Worm (Caenorhabditis elegans): ENCODE data around the gene Y73B6A.1.

- TF ChIP-seq nhr-232 (tag; optimal IDR thresholded peaks at IDR 0.05) (peak; percentile 11), pros-1 (tag; optimal IDR thresholded peaks at IDR 0.05) (peak; percentile 98), ceh-45 (GFP tag; IDR thresholded peaks at IDR 0.05) (no peak), ama-1 (optimal IDR thresholded peaks at IDR 0.05) (peak; percentile 94), pha-4 (tag; optimal IDR thresholded peaks at IDR 0.05) (no peak), fkh-6 (tag; optimal IDR thresholded peaks at IDR 0.05) (peak; percentile 17), dve-1 (tag; optimal IDR thresholded peaks at IDR 0.05) (peak; percentile 51), nhr-11 (tag; optimal IDR thresholded peaks at IDR 0.05) (no peak), pax-1 (tag; optimal IDR thresholded peaks at IDR 0.05) (peak; percentile 9), ceh-31 (tag; optimal IDR thresholded peaks at IDR 0.05) (peak; percentile 96), F13H6.1 (tag; optimal IDR thresholded peaks at IDR 0.05) (peak; percentile 28)
Measured at ce11 chrIV:6645867-6646655, 21.7 kb downstream of the Y73B6A.1 start, which contains the start of gene hil-7.
